Worm (Caenorhabditis elegans): Measurements from ENCODE around the gene sra-14.

ce11 chrII:12930138-12930537, 45.1 kb downstream of the sra-14 start:
- TF ChIP-seq zag-1 (tag; optimal IDR thresholded peaks at IDR 0.05) = no peak
- no peak for TF ChIP-seq ceh-20 (GFP tag; IDR thresholded peaks at IDR 0.05)
- TF ChIP-seq unc-39 (tag; optimal IDR thresholded peaks at IDR 0.05) = no peak

All from whole organism, L4 larva.